Worm (Caenorhabditis elegans) whole organism, L2 larva: ENCODE data around the gene M199.136.

Source experiments
- ZK546.5 ChIP-seq: sonication (generic microtip); optimal IDR thresholded peaks from 2 replicates; lab custom pipeline; 2017; ENCODE audit warnings: missing biosample characterization, missing genetic modification characterization
- alr-1 ChIP-seq: fragments of 150-350 bp; optimal IDR thresholded peaks from 2 replicates; lab custom pipeline; 2014; ENCODE audit warnings: missing biosample characterization, missing genetic modification characterization
- nhr-23 ChIP-seq: fragments of 150-350 bp; optimal IDR thresholded peaks from 2 replicates; lab custom pipeline; 2014; ENCODE audit warnings: missing biosample characterization, missing genetic modification reagents, missing genetic modification characterization
- zag-1 ChIP-seq: fragments of 150-350 bp; optimal IDR thresholded peaks from 2 replicates; lab custom pipeline; 2014; ENCODE audit warnings: missing biosample characterization, missing genetic modification characterization

DNA sequence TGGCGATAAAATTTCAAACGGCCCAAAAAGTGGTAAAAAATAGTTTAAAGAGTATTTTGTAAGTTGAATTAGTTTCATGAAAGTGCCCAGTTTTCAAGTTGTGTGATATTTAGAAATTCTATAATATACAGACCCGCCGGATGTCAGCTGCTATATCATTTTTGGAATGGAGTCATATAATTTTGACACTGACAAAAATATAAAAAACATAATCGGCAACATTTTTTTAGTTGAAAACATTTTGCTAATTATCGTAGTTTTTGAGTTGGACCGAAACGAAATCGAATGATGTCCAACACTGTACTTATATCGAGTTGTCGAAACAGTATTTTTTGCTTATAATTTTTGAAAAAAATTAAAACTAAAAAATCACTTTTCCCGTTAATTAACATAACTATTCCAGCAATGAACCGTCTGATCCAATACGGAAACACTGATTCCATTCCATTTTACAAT lies 15.2 kb upstream of the M199.136 start, which contains the start of gene srt-44:
- no peak for TF ChIP-seq ZK546.5 (tag; lab: Kevin White, UChicago)
- TF ChIP-seq alr-1 (tag; lab: Kevin White, UChicago): no peak
- TF ChIP-seq nhr-23 (tag; lab: Kevin White, UChicago): no peak
- no peak for TF ChIP-seq zag-1 (tag; lab: Kevin White, UChicago)
